Worm (Caenorhabditis elegans) whole organism, midembryonic: ENCODE data around the gene R52.5.
A peak's percentile ranks its signal among the peaks of the same experiment; 100 is the strongest.
"Not testable (repeated sequence)": the region's sequence is repeated elsewhere in the genome, so short reads cannot be mapped to it uniquely, and the experiment has no call there.

ENCODE experiments used
- T22C8.4 ChIP-seq: fragments of 200-800 bp; sonication (Bioruptor generic); IDR thresholded peaks from 2 replicates; pipeline ENCODE4 v1.3.6; 2022; ENCODE audit warnings: missing genetic modification characterization, missing compliant biosample characterization
- cog-1 ChIP-seq: sonication (generic microtip); optimal IDR thresholded peaks from 2 replicates; lab custom pipeline; 2016; ENCODE audit warnings: missing genetic modification characterization, missing compliant biosample characterization
- flt-1 ChIP-seq: fragments of 200-800 bp; sonication (Bioruptor generic); IDR thresholded peaks from 2 replicates; pipeline ENCODE4 v1.3.6; 2022; ENCODE audit warnings: missing genetic modification characterization, missing compliant biosample characterization
- klf-2 ChIP-seq: fragments of 200-800 bp; sonication (Bioruptor generic); conservative IDR thresholded peaks from 2 replicates; pipeline ENCODE4 v1.3.6; 2022; ENCODE audit warnings: missing genetic modification reagents, missing genetic modification characterization, missing compliant biosample characterization
- med-1 ChIP-seq: sonication (generic microtip); optimal IDR thresholded peaks from 2 replicates; lab custom pipeline; 2017; ENCODE audit warnings: missing genetic modification characterization, mild to moderate bottlenecking, missing compliant biosample characterization, antibody characterized with exemption, missing genetic modification reagents; ENCODE audit not compliant: insufficient read depth
- ref-1 ChIP-seq: fragments of 200-800 bp; sonication (Bioruptor generic); conservative IDR thresholded peaks from 2 replicates; pipeline ENCODE4 v1.3.6; 2022; ENCODE audit warnings: missing genetic modification reagents, missing genetic modification characterization, missing compliant biosample characterization
- tab-1 ChIP-seq: fragments of 200-800 bp; sonication (Bioruptor generic); IDR thresholded peaks from 2 replicates; pipeline ENCODE4 v1.3.6; 2022; ENCODE audit warnings: missing genetic modification characterization, missing compliant biosample characterization
- ztf-23 ChIP-seq: fragments of 200-800 bp; sonication (Bioruptor generic); IDR thresholded peaks from 2 replicates; pipeline ENCODE4 v1.3.6; 2022; ENCODE audit warnings: missing genetic modification reagents, missing genetic modification characterization, missing compliant biosample characterization
- ztf-29 ChIP-seq: fragments of 200-800 bp; sonication (Bioruptor generic); IDR thresholded peaks from 2 replicates; pipeline ENCODE4 v1.3.6; 2022; ENCODE audit warnings: missing genetic modification reagents, missing genetic modification characterization, missing compliant biosample characterization

R52.5 gene

ce11 chrII:2109943-2110342, at the start of gene R52.5:
R52.5 (minus strand) TSS chrII:2110043.
- no peak for TF ChIP-seq ref-1 (GFP tag; lab: Robert Waterston, UW)
- no peak for TF ChIP-seq ztf-23 (GFP tag; lab: Robert Waterston, UW)
- no peak for TF ChIP-seq flt-1 (GFP tag; lab: Robert Waterston, UW)
- no peak for TF ChIP-seq ztf-29 (GFP tag; lab: Robert Waterston, UW)
- no peak for TF ChIP-seq klf-2
- TF ChIP-seq cog-1 (tag; lab: Kevin White, UChicago) = no peak

ce11 chrII:2153708-2154107, 43.9 kb upstream of the R52.5 start, which contains the start of gene math-18:
math-18 (plus strand) TSS chrII:2154008.
- not testable (repeated sequence) for TF ChIP-seq cog-1 (tag; lab: Kevin White, UChicago); ztf-23 (GFP tag; lab: Robert Waterston, UW); flt-1 (GFP tag; lab: Robert Waterston, UW)

DNA sequence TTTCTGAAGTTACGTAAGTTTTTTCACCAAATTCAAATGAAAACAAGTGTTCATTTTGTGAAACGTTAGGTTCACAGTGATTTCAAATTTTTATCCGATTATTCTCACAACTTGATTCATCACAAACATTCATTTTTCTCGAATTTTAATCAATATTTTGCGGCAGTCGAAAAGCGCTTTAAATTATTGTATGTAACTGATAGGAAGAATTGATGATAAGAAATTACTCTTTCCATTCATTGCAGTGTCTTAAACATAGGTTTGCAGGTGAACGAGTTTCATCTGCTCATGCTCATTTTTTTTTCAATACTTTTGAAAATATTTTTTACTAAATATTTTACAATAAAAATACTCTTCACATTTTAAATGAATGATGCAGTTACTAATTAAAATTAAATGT, 42.6 kb upstream of the R52.5 start:
- TF ChIP-seq klf-2 (no peak), flt-1 (GFP tag; lab: Robert Waterston, UW) (no peak), ref-1 (GFP tag; lab: Robert Waterston, UW) (no peak), ztf-29 (GFP tag; lab: Robert Waterston, UW) (no peak), med-1 (GFP tag; lab: Kevin White, UChicago) (no peak), tab-1 (GFP tag; lab: Robert Waterston, UW) (no peak), ztf-23 (GFP tag; lab: Robert Waterston, UW) (no peak), T22C8.4 (no peak), cog-1 (tag; lab: Kevin White, UChicago) (no peak)

DNA sequence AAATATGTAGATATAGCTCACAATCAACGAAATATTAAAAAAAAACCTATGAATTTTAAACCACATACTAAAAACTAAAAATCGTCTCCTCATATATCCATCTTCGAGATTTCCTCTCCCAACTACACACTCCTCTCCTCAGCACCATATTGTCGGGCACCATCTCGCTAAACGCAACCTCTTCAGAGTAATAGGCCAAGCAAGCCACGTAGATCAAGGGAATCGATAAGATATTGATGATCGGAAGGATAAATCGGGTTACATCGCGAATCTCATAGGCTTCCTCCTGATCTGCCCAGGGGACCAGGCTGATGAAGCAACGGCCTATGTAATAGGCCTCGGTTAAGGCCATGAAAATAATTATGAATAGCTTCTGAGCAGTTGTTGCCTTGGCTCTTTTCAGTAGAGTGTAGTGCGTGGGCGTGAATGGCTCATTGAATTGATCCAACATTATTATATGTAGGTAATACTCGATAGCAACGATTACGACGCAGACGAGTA, 40.7 kb upstream of the R52.5 start, which contains the start of the genes C40A11.7 and C40A11.8:
C40A11.7 (minus strand) TSS at position 101 of the 501 bp plus-strand sequence.
C40A11.8 (minus strand) TSS at position 451 of the 501 bp plus-strand sequence.
- TF ChIP-seq cog-1 (tag; lab: Kevin White, UChicago) (no peak), flt-1 (GFP tag; lab: Robert Waterston, UW) (no peak), klf-2 (no peak), ztf-23 (GFP tag; lab: Robert Waterston, UW) (no peak), T22C8.4 (no peak), med-1 (GFP tag; lab: Kevin White, UChicago) (no peak), tab-1 (GFP tag; lab: Robert Waterston, UW) (no peak), ref-1 (GFP tag; lab: Robert Waterston, UW) (no peak), ztf-29 (GFP tag; lab: Robert Waterston, UW) (no peak)

- no peak for TF ChIP-seq ztf-29 (GFP tag; lab: Robert Waterston, UW)
- no peak for TF ChIP-seq cog-1 (tag; lab: Kevin White, UChicago)
- no peak for TF ChIP-seq med-1 (GFP tag; lab: Kevin White, UChicago)
- TF ChIP-seq flt-1 (GFP tag; lab: Robert Waterston, UW) = no peak
- TF ChIP-seq tab-1 (GFP tag; lab: Robert Waterston, UW) = no peak
- TF ChIP-seq ref-1 (GFP tag; lab: Robert Waterston, UW) = no peak
- TF ChIP-seq ztf-23 (GFP tag; lab: Robert Waterston, UW) = no peak
- TF ChIP-seq klf-2 = no peak
- no peak for TF ChIP-seq T22C8.4
Observed at ce11 chrII:2146900-2147375, 37.1 kb upstream of the R52.5 start, which contains the start of gene C40A11.2. C40A11.2 (plus strand) TSS chrII:2146950.

DNA sequence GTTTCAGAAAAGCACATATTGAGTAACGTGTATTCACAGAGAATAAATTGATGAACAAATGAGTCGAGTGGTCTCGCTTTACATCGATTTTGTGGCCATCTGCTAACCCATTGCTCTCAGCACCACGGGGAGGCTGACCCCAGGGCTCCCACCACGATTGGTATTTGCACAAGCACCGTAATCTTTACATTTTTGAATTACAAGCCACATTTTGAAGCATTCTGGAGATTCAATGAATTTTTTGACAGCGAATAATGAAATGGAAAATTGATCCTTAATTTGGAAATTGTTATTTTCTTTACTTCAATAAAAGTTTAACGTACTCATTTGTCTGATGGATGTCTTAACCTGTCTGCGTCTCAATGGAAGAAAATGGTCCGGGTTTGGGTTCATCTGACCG, 35.7 kb upstream of the R52.5 start, which contains the start of gene C40A11.6:
C40A11.6 (minus strand) TSS at position 101 of the 400 bp plus-strand sequence.
- no peak for TF ChIP-seq T22C8.4
- TF ChIP-seq ref-1 (GFP tag; lab: Robert Waterston, UW) = no peak
- TF ChIP-seq ztf-23 (GFP tag; lab: Robert Waterston, UW) = no peak
- TF ChIP-seq cog-1 (tag; lab: Kevin White, UChicago) = no peak
- TF ChIP-seq flt-1 (GFP tag; lab: Robert Waterston, UW) = no peak
- no peak for TF ChIP-seq tab-1 (GFP tag; lab: Robert Waterston, UW)
- no peak for TF ChIP-seq ztf-29 (GFP tag; lab: Robert Waterston, UW)
- no peak for TF ChIP-seq med-1 (GFP tag; lab: Kevin White, UChicago)
- no peak for TF ChIP-seq klf-2

DNA sequence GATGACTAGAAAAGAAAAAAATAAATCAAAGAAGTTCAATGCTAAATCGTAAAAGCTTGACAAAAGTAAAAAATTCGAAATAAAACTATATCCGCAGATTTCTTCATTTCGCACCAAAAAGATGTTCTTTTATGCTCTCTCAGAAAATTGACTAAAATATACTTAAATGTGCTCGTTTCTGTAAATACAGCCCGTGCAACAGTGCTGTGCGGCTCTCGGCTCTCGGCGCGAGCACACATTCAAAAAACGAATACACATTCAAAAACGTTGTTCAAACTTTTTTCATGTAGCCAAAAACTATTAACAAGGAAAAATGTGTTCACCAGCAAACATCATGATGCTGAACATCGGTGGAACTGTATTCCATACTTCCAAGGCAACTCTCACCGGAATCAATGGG, 31.0 kb upstream of the R52.5 start, which contains the start of gene C40A11.3:
C40A11.3 (plus strand) TSS at position 301 of the 400 bp plus-strand sequence.
- TF ChIP-seq cog-1 (tag; lab: Kevin White, UChicago) (no peak), ref-1 (GFP tag; lab: Robert Waterston, UW) (no peak), med-1 (GFP tag; lab: Kevin White, UChicago) (no peak), T22C8.4 (no peak), flt-1 (GFP tag; lab: Robert Waterston, UW) (no peak), ztf-23 (GFP tag; lab: Robert Waterston, UW) (no peak), ztf-29 (GFP tag; lab: Robert Waterston, UW) (no peak), klf-2 (no peak), tab-1 (GFP tag; lab: Robert Waterston, UW) (no peak)

ce11 chrII:2138901-2139300, 29.1 kb upstream of the R52.5 start:
- TF ChIP-seq ref-1 (GFP tag; lab: Robert Waterston, UW) (no peak), T22C8.4 (no peak)

- TF ChIP-seq klf-2 (no peak), T22C8.4 (peak; percentile 32; the same call in 1 of the 2 replicates)
Observed at ce11 chrII:2137235-2137634, 27.4 kb upstream of the R52.5 start, which contains the start of gene C40A11.4. C40A11.4 (plus strand) TSS chrII:2137422.

ce11 chrII:2135604-2136003, 25.8 kb upstream of the R52.5 start, which contains the start of gene hpo-7:
hpo-7 (minus strand) TSS chrII:2135704.
- TF ChIP-seq tab-1 (GFP tag; lab: Robert Waterston, UW) (no peak), cog-1 (tag; lab: Kevin White, UChicago) (no peak), med-1 (GFP tag; lab: Kevin White, UChicago) (no peak), klf-2 (no peak), ztf-29 (GFP tag; lab: Robert Waterston, UW) (no peak), ztf-23 (GFP tag; lab: Robert Waterston, UW) (no peak)
